Fruit fly (Drosophila melanogaster): ENCODE data around the gene Cyp28d1.

Cyp28d1 gene

dm6 chr2L:5228581-5229077 lies 18.4 kb downstream of the Cyp28d1 start:
- no peak for TF ChIP-seq noc (tag; optimal IDR thresholded peaks at IDR 0.05)

dm6 chr2L:5229239-5229638 lies 19.0 kb downstream of the Cyp28d1 start:
- no peak for TF ChIP-seq noc (tag; optimal IDR thresholded peaks at IDR 0.05)

dm6 chr2L:5229735-5230347 lies 19.6 kb downstream of the Cyp28d1 start:
- TF ChIP-seq noc (tag; optimal IDR thresholded peaks at IDR 0.05): no peak

- no peak for TF ChIP-seq noc (tag; optimal IDR thresholded peaks at IDR 0.05)
Observed at dm6 chr2L:5230772-5231171, 20.5 kb downstream of the Cyp28d1 start.

- no peak for TF ChIP-seq noc (tag; optimal IDR thresholded peaks at IDR 0.05)
Observed at dm6 chr2L:5231437-5231836, 21.2 kb downstream of the Cyp28d1 start.

dm6 chr2L:5232175-5232574 lies 21.9 kb downstream of the Cyp28d1 start:
- no peak for TF ChIP-seq noc (tag; optimal IDR thresholded peaks at IDR 0.05)

dm6 chr2L:5232967-5233909 lies 23.0 kb downstream of the Cyp28d1 start:
- TF ChIP-seq noc (tag; optimal IDR thresholded peaks at IDR 0.05): peak; percentile 95

dm6 chr2L:5234714-5235298 lies 24.5 kb downstream of the Cyp28d1 start:
- no peak for TF ChIP-seq noc (tag; optimal IDR thresholded peaks at IDR 0.05)

dm6 chr2L:5236346-5236809 lies 26.1 kb downstream of the Cyp28d1 start:
- TF ChIP-seq noc (tag; optimal IDR thresholded peaks at IDR 0.05): no peak

dm6 chr2L:5237175-5237753 lies 27.0 kb downstream of the Cyp28d1 start:
- peak; percentile 13 for TF ChIP-seq noc (tag; optimal IDR thresholded peaks at IDR 0.05)

dm6 chr2L:5237899-5238566 lies 27.8 kb downstream of the Cyp28d1 start:
- peak; percentile 35 for TF ChIP-seq noc (tag; optimal IDR thresholded peaks at IDR 0.05)

- no peak for TF ChIP-seq noc (tag; optimal IDR thresholded peaks at IDR 0.05)
Observed at dm6 chr2L:5238567-5238925, 28.3 kb downstream of the Cyp28d1 start.

- no peak for TF ChIP-seq noc (tag; optimal IDR thresholded peaks at IDR 0.05)
Observed at dm6 chr2L:5239433-5240278, 29.4 kb downstream of the Cyp28d1 start.

- TF ChIP-seq noc (tag; optimal IDR thresholded peaks at IDR 0.05): no peak
Observed at dm6 chr2L:5240520-5240919, 30.3 kb downstream of the Cyp28d1 start.
